Worm (Caenorhabditis elegans): Measurements from ENCODE around the gene nhr-291.

- no peak for TF ChIP-seq elt-3 (tag; optimal IDR thresholded peaks at IDR 0.05)
- TF ChIP-seq aly-2 (tag; optimal IDR thresholded peaks at IDR 0.05): no peak
- TF ChIP-seq ama-1 (optimal IDR thresholded peaks at IDR 0.05): no peak
- TF ChIP-seq ztf-11 (tag; optimal IDR thresholded peaks at IDR 0.05): no peak
- no peak for TF ChIP-seq nhr-12 (tag; optimal IDR thresholded peaks at IDR 0.05)
- no peak for TF ChIP-seq ztf-4 (tag; optimal IDR thresholded peaks at IDR 0.05)
Measured at ce11 chrV:15313529-15313928, 5.2 kb upstream of the nhr-291 start.

Measured in whole organism, L2 larva.